Worm (Caenorhabditis elegans) whole organism, L3 larva: Measurements from ENCODE around the gene oac-29.

Source experiments
- ZK546.5 ChIP-seq: sonication (generic microtip); optimal IDR thresholded peaks from 2 replicates; lab custom pipeline; 2017; ENCODE audit warnings: missing biosample characterization, missing genetic modification characterization
- fkh-10 ChIP-seq: sonication (generic microtip); optimal IDR thresholded peaks from 2 replicates; lab custom pipeline; 2017; ENCODE audit warnings: missing biosample characterization, missing genetic modification reagents, missing genetic modification characterization
- lin-39 ChIP-seq: fragments of 150-350 bp; optimal IDR thresholded peaks from 2 replicates; lab custom pipeline; 2018; ENCODE audit warnings: missing biosample characterization, missing genetic modification reagents, missing genetic modification characterization
- nhr-11 ChIP-seq: fragments of 150-350 bp; optimal IDR thresholded peaks from 2 replicates; lab custom pipeline; 2014; ENCODE audit warnings: missing biosample characterization, missing genetic modification characterization
- tbx-2 ChIP-seq: sonication (generic microtip); optimal IDR thresholded peaks from 2 replicates; lab custom pipeline; 2016; ENCODE audit warnings: mild to moderate bottlenecking, missing genetic modification characterization, missing compliant biosample characterization

DNA sequence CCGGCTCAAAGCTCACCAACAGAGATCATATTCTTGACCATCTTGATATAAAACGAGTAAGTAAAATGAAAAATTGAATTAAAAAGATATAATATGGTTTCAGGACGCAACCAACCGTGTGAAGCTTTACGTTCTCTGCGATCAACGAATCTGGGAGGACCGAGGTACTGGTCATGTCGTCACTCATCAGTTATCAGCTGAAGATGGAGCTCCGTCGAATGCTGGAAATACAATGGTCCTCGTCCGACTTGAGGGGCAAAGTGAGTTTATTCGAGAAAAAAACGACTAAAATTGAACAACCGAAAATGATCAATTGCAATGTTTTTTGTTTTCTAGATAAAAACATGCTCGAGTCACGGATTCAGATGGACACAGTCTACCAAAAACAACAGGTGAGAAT, 27.0 kb downstream of the oac-29 start:
- TF ChIP-seq fkh-10 (GFP tag; lab: Kevin White, UChicago): no peak
- TF ChIP-seq ZK546.5 (tag; lab: Kevin White, UChicago): no peak
- no peak for TF ChIP-seq tbx-2 (tag; lab: Kevin White, UChicago)
- no peak for TF ChIP-seq lin-39 (tag; lab: Kevin White, UChicago)
- TF ChIP-seq nhr-11 (tag; lab: Kevin White, UChicago): no peak
